Worm (Caenorhabditis elegans) whole organism, young adult: ENCODE measurements around the gene str-87.

Experiments used
- C17E4.6 ChIP-seq: fragments of 200-800 bp; sonication (Bioruptor generic); IDR thresholded peaks from 2 replicates; pipeline ENCODE4 v1.3.6; 2022; ENCODE audit warnings: missing genetic modification reagents, missing genetic modification characterization, missing compliant biosample characterization
- D2030.7 ChIP-seq: fragments of 200-800 bp; sonication (Bioruptor generic); IDR thresholded peaks from 2 replicates; pipeline ENCODE4 v1.3.6; 2022; ENCODE audit warnings: missing genetic modification reagents, missing genetic modification characterization, missing compliant biosample characterization
- F23B12.7 ChIP-seq: sonication (generic microtip); optimal IDR thresholded peaks from 2 replicates; lab custom pipeline; 2017; ENCODE audit warnings: missing genetic modification characterization, mild to moderate bottlenecking, missing compliant biosample characterization, antibody characterized with exemption, moderate library complexity; ENCODE audit not compliant: insufficient read depth
- F57A8.1 ChIP-seq: fragments of 200-800 bp; sonication (Bioruptor generic); optimal IDR thresholded peaks from 2 replicates; lab custom pipeline; 2018; ENCODE audit warnings: mild to moderate bottlenecking, missing genetic modification characterization, moderate library complexity, missing compliant biosample characterization
- T26A5.8 ChIP-seq: sonication (generic microtip); optimal IDR thresholded peaks from 2 replicates; lab custom pipeline; 2016; ENCODE audit warnings: missing genetic modification characterization, missing compliant biosample characterization
- Y79H2A.3 ChIP-seq: fragments of 200-800 bp; sonication (Bioruptor generic); conservative IDR thresholded peaks from 2 replicates; pipeline ENCODE4 v1.3.6; 2022; ENCODE audit warnings: missing genetic modification reagents, missing genetic modification characterization, missing compliant biosample characterization
- Y95B8A.8 ChIP-seq: fragments of 200-800 bp; sonication (Bioruptor generic); IDR thresholded peaks from 2 replicates; pipeline ENCODE4 v1.3.6; 2022; ENCODE audit warnings: missing genetic modification reagents, missing genetic modification characterization, missing compliant biosample characterization
- ama-1 ChIP-seq, 3 experiments: fragments of 150-350 bp in 1 of 3; sonication (generic microtip) in 2 of 3; optimal IDR thresholded peaks; 2 replicates each; lab custom pipeline; 2014 to 2018; ENCODE audit warnings: missing biosample characterization in 2 of 3, missing genetic modification characterization in 2 of 3, missing genetic modification reagents in 2 of 3
- attf-5 ChIP-seq: fragments of 200-800 bp; sonication (Bioruptor generic); optimal IDR thresholded peaks from 2 replicates; lab custom pipeline; 2018; ENCODE audit warnings: mild to moderate bottlenecking, missing genetic modification characterization, missing compliant biosample characterization
- cebp-2 ChIP-seq: fragments of 200-800 bp; sonication (Bioruptor generic); IDR thresholded peaks from 2 replicates; pipeline ENCODE4 v1.3.6; 2022; ENCODE audit warnings: missing genetic modification characterization, missing compliant biosample characterization
- ceh-40 ChIP-seq: fragments of 200-800 bp; sonication (Bioruptor generic); IDR thresholded peaks from 2 replicates; pipeline ENCODE4 v1.3.6; 2022; ENCODE audit warnings: missing genetic modification characterization, missing compliant biosample characterization
- dox-1 ChIP-seq: fragments of 200-800 bp; sonication (Bioruptor generic); IDR thresholded peaks from 2 replicates; pipeline ENCODE4 v1.3.6; 2022; ENCODE audit warnings: missing genetic modification reagents, missing genetic modification characterization, missing compliant biosample characterization
- dpff-1 ChIP-seq: sonication (generic microtip); optimal IDR thresholded peaks from 2 replicates; lab custom pipeline; 2017; ENCODE audit warnings: mild to moderate bottlenecking, missing genetic modification characterization, missing compliant biosample characterization
- hlh-26 ChIP-seq: fragments of 200-800 bp; sonication (Bioruptor generic); conservative IDR thresholded peaks from 2 replicates; pipeline ENCODE4 v1.3.6; 2022; ENCODE audit warnings: missing genetic modification reagents, missing genetic modification characterization, missing compliant biosample characterization
- hsf-1 ChIP-seq: fragments of 200-800 bp; sonication (Bioruptor generic); IDR thresholded peaks from 2 replicates; pipeline ENCODE4 v1.3.6; 2022; ENCODE audit warnings: missing genetic modification reagents, missing genetic modification characterization, missing compliant biosample characterization
- lag-1 ChIP-seq: fragments of 200-800 bp; sonication (Bioruptor generic); IDR thresholded peaks from 2 replicates; pipeline ENCODE4 v1.3.6; 2022; ENCODE audit warnings: missing genetic modification reagents, missing genetic modification characterization, missing compliant biosample characterization
- let-607 ChIP-seq, 2 experiments: fragments of 200-800 bp in 1 of 2; sonication (Bioruptor generic) in 1 of 2; sonication (generic microtip) in 1 of 2; optimal IDR thresholded peaks; 2 replicates each; lab custom pipeline; 2016 to 2018; ENCODE audit warnings: mild to moderate bottlenecking in 2 of 2, missing compliant biosample characterization in 2 of 2, missing genetic modification characterization in 2 of 2, moderate library complexity in 2 of 2, missing genotype in 1 of 2
- madf-3 ChIP-seq: fragments of 200-800 bp; sonication (Bioruptor generic); IDR thresholded peaks from 2 replicates; pipeline ENCODE4 v1.3.6; 2022; ENCODE audit warnings: missing genetic modification reagents, missing genetic modification characterization, missing compliant biosample characterization
- mel-28 ChIP-seq: sonication (generic microtip); optimal IDR thresholded peaks from 2 replicates; lab custom pipeline; 2016; ENCODE audit warnings: borderline replicate concordance, mild to moderate bottlenecking, missing genetic modification characterization, missing compliant biosample characterization
- mxl-1 ChIP-seq: sonication (generic microtip); optimal IDR thresholded peaks from 2 replicates; lab custom pipeline; 2016; ENCODE audit warnings: missing genetic modification characterization, missing compliant biosample characterization
- nfya-2 ChIP-seq: fragments of 200-800 bp; sonication (Bioruptor generic); IDR thresholded peaks from 2 replicates; pipeline ENCODE4 v1.3.6; 2022; ENCODE audit warnings: missing genetic modification reagents, missing genetic modification characterization, missing compliant biosample characterization
- nfyb-1 ChIP-seq: fragments of 200-800 bp; sonication (Bioruptor generic); IDR thresholded peaks from 2 replicates; pipeline ENCODE4 v1.3.6; 2022; ENCODE audit warnings: missing genetic modification reagents, missing genetic modification characterization, missing compliant biosample characterization
- nhr-179 ChIP-seq: sonication (generic microtip); optimal IDR thresholded peaks from 2 replicates; lab custom pipeline; 2016; ENCODE audit warnings: mild to moderate bottlenecking, missing genetic modification characterization, missing compliant biosample characterization
- nhr-80 ChIP-seq: sonication (generic microtip); optimal IDR thresholded peaks from 2 replicates; lab custom pipeline; 2016; ENCODE audit warnings: missing genetic modification characterization, missing compliant biosample characterization
- pbrm-1 ChIP-seq: fragments of 200-800 bp; sonication (Bioruptor generic); IDR thresholded peaks from 2 replicates; pipeline ENCODE4 v1.3.6; 2022; ENCODE audit warnings: missing genetic modification reagents, missing genetic modification characterization, missing compliant biosample characterization
- rcor-1 ChIP-seq: fragments of 200-800 bp; sonication (Bioruptor generic); IDR thresholded peaks from 2 replicates; pipeline ENCODE4 v1.3.6; 2022; ENCODE audit warnings: missing genetic modification reagents, missing genetic modification characterization, missing compliant biosample characterization
- sdz-38 ChIP-seq: sonication (generic microtip); optimal IDR thresholded peaks from 2 replicates; lab custom pipeline; 2016; ENCODE audit warnings: missing genotype, missing genetic modification characterization, missing compliant biosample characterization
- somi-1 ChIP-seq: fragments of 200-800 bp; sonication (Bioruptor generic); optimal IDR thresholded peaks from 2 replicates; lab custom pipeline; 2018; ENCODE audit warnings: mild to moderate bottlenecking, missing genetic modification characterization, missing compliant biosample characterization
- tlf-1 ChIP-seq: fragments of 200-800 bp; sonication (Bioruptor generic); optimal IDR thresholded peaks from 2 replicates; lab custom pipeline; 2018; ENCODE audit warnings: mild to moderate bottlenecking, missing genetic modification characterization, missing compliant biosample characterization
- ztf-22 ChIP-seq: fragments of 200-800 bp; sonication (Bioruptor generic); optimal IDR thresholded peaks from 2 replicates; lab custom pipeline; 2018; ENCODE audit warnings: mild to moderate bottlenecking, missing genetic modification characterization, moderate library complexity, missing compliant biosample characterization
- ztf-28 ChIP-seq: fragments of 200-800 bp; sonication (Bioruptor generic); IDR thresholded peaks from 2 replicates; pipeline ENCODE4 v1.3.6; 2022; ENCODE audit warnings: missing genetic modification reagents, missing genetic modification characterization, missing compliant biosample characterization
- ztf-3 ChIP-seq: fragments of 200-800 bp; sonication (Bioruptor generic); optimal IDR thresholded peaks from 2 replicates; lab custom pipeline; 2018; ENCODE audit warnings: mild to moderate bottlenecking, missing genetic modification characterization, missing compliant biosample characterization

Gene str-87

DNA sequence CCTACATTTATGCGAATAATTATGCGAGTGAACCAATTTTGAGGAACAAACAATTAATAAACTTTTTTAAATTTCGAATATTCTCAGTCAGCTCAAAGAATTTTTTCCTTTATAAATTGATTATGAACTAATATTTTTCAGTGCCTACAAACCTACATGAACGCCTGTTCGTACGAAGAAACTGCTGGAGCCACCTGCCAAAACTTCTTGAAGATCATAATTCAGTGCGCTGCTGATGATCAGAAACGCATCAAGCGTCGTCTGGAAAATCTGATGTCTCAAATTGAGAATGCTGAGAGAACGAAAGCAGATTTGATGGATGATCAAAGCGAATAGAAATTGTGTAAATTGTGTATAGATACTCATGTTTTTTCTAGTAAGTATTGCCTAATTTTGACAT is 49.1 kb downstream of the str-87 start:
- no peak for TF ChIP-seq F23B12.7 (tag; lab: Kevin White, UChicago)
- TF ChIP-seq hlh-26 (GFP tag; lab: Robert Waterston, UW): no peak
- TF ChIP-seq let-607 (tag; optimal IDR thresholded peaks at IDR 0.05; lab: Kevin White, UChicago): no peak
- no peak for TF ChIP-seq cebp-2 (GFP tag; lab: Robert Waterston, UW)
- no peak for TF ChIP-seq D2030.7 (GFP tag; lab: Robert Waterston, UW)
- TF ChIP-seq mxl-1: no peak
- no peak for TF ChIP-seq T26A5.8 (tag; lab: Kevin White, UChicago)
- no peak for TF ChIP-seq lag-1
- TF ChIP-seq F57A8.1 (GFP tag; lab: Kevin White, UChicago): no peak
- TF ChIP-seq, all 124 proteins: peak for 0

DNA sequence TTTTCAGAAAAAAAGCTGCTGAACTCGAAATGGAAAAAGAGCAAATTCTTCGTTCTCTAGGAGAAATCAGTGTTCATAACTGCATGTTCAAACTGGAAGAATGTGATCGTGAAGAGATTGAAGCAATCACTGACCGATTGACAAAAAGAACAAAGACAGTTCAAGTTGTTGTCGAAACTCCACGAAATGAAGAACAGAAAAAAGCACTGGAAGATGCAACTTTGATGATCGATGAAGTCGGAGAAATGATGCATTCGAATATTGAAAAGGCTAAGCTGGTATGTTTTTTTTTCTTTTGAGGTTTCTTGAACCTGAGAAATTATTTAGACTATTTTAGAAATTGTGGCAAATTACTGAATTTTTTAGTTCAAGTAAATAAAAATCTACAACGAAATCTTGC is 49.6 kb downstream of the str-87 start:
- TF ChIP-seq somi-1 (GFP tag; lab: Kevin White, UChicago): no peak
- TF ChIP-seq dpff-1 (tag; lab: Kevin White, UChicago): no peak
- TF ChIP-seq nfyb-1 (GFP tag; lab: Robert Waterston, UW): no peak
- no peak for TF ChIP-seq C17E4.6 (GFP tag; lab: Robert Waterston, UW)
- TF ChIP-seq ztf-22 (GFP tag; lab: Kevin White, UChicago): no peak
- no peak for TF ChIP-seq Y79H2A.3
- no peak for TF ChIP-seq Y95B8A.8 (GFP tag; lab: Robert Waterston, UW)
- no peak for TF ChIP-seq rcor-1 (GFP tag; lab: Robert Waterston, UW)
- no peak for TF ChIP-seq tlf-1 (GFP tag; lab: Kevin White, UChicago)
- 0 out of 2 replicates have a peak, but pooled peaks have one; percentile 21 for TF ChIP-seq madf-3 (GFP tag; lab: Robert Waterston, UW)
- TF ChIP-seq ceh-40 (GFP tag; lab: Robert Waterston, UW): no peak
- no peak for TF ChIP-seq sdz-38
- TF ChIP-seq nhr-179: no peak
- no peak for TF ChIP-seq dox-1 (GFP tag; lab: Robert Waterston, UW)
- TF ChIP-seq ama-1 (optimal IDR thresholded peaks at IDR 0.05; lab: Kevin White, UChicago): peak; percentile 11
- no peak for TF ChIP-seq ama-1 (GFP tag; optimal IDR thresholded peaks at IDR 0.05; lab: Kevin White, UChicago)
- no peak for TF ChIP-seq nfya-2 (GFP tag; lab: Robert Waterston, UW)

DNA sequence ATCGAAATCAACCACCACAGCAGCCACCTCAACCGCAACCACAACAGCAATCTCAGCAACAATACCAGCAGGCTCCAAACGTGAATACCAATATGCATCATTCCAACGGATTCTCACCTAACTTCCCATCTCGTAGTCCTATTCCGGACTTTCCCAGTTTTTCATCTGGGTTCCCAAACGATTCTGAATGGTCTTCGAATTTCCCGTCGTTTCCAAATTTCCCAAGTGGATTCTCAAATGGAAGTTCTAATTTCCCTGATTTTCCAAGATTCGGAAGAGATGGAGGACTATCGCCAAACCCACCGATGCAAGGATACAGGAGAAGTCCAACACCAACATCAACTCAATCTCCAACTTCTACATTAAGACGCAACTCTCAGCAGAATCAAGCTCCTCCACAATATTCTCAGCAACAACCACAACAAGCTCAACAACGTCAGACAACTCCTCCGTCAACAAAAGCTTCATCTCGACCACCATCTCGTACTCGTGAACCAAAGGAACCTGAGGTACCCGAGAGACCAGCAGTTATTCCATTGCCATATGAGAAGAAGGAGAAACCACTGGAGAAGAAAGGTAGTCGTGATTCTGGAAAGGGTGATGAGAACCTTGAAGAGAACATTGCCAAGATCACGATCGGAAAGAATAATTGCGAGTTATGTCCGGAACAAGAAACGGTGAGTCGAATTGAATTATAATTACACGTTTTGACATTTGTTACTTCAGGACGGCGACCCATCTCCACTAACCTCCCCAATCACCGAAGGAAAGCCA is 50.3 kb downstream of the str-87 start:
- TF ChIP-seq pbrm-1 (GFP tag; lab: Robert Waterston, UW) (0 out of 2 replicates have a peak, but pooled peaks have one; percentile 9), attf-5 (no peak), ama-1 (optimal IDR thresholded peaks at IDR 0.05; lab: Kevin White, UChicago) (peak; percentile 65), ama-1 (GFP tag; optimal IDR thresholded peaks at IDR 0.05; lab: Kevin White, UChicago) (no peak)
- TF ChIP-seq, all 124 proteins: peak for 2

DNA sequence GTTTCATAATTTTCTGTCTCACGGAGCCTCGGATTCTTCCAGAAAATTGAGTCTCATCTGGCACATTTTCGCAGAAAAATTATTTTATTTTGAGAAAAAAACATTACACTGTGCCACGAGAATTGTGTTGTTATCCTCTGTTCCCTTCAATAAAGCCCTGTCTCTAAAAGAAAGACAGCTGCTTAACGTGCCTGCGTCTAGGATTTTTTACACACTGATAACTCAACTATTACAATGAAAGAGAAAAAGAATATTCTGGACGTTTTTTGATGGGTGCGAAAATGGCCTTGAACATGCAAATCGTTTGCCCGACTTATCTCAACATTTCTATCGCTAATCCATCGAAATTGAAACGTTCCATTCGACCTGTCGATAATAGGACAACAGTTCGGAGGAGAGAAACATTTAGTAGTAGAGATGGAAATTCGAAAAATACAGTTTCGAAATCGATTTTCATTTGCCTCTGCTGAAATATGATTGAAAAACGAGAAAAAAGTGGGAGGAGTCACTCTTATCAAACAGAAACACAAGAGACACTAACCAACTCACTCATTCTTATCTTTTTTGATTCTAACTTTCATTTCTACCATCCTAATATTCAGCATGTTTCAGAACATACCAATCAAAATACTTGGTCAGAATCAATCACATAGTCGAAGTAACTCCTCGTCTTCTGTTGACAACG is 51.1 kb downstream of the str-87 start:
- no peak for TF ChIP-seq ztf-28 (GFP tag; lab: Robert Waterston, UW)
- TF ChIP-seq nfyb-1 (GFP tag; lab: Robert Waterston, UW): 0 out of 2 replicates have a peak, but pooled peaks have one; percentile 16
- TF ChIP-seq nhr-80 (tag; lab: Kevin White, UChicago): peak; percentile 29
- no peak for TF ChIP-seq mel-28 (tag; lab: Kevin White, UChicago)
- TF ChIP-seq ceh-40 (GFP tag; lab: Robert Waterston, UW): 0 out of 2 replicates have a peak, but pooled peaks have one; percentile 31
- TF ChIP-seq hsf-1 (GFP tag; lab: Robert Waterston, UW): 0 out of 2 replicates have a peak, but pooled peaks have one; percentile 61
- no peak for TF ChIP-seq D2030.7 (GFP tag; lab: Robert Waterston, UW)
- 0 out of 2 replicates have a peak, but pooled peaks have one; percentile 28 for TF ChIP-seq pbrm-1 (GFP tag; lab: Robert Waterston, UW)
- no peak for TF ChIP-seq ztf-3 (GFP tag; lab: Kevin White, UChicago)
- TF ChIP-seq, all 124 proteins: peak for 5
